Worm (Caenorhabditis elegans) whole organism, young adult: ENCODE data around the gene msp-142.

Experiments
- B0261.1 ChIP-seq: sonication (generic microtip); optimal IDR thresholded peaks from 2 replicates; lab custom pipeline; 2016; ENCODE audit warnings: mild to moderate bottlenecking, missing genetic modification characterization, moderate library complexity, missing compliant biosample characterization
- C06A6.2 ChIP-seq: fragments of 200-800 bp; sonication (Bioruptor generic); conservative IDR thresholded peaks from 2 replicates; pipeline ENCODE4 v1.3.6; 2022; ENCODE audit warnings: missing genetic modification characterization, missing compliant biosample characterization
- F52B5.7 ChIP-seq: sonication (generic microtip); optimal IDR thresholded peaks from 2 replicates; lab custom pipeline; 2016; ENCODE audit warnings: mild to moderate bottlenecking, missing genetic modification characterization, missing compliant biosample characterization
- K11D2.4 ChIP-seq: fragments of 200-800 bp; sonication (Bioruptor generic); IDR thresholded peaks from 2 replicates; pipeline ENCODE4 v1.3.6; 2022; ENCODE audit warnings: missing genetic modification reagents, missing genetic modification characterization, missing compliant biosample characterization
- K12H6.12 ChIP-seq: fragments of 200-800 bp; sonication (Bioruptor generic); optimal IDR thresholded peaks from 2 replicates; lab custom pipeline; 2018; ENCODE audit warnings: mild to moderate bottlenecking, missing genetic modification characterization, missing compliant biosample characterization
- Y67H2A.10 ChIP-seq: fragments of 200-800 bp; sonication (Bioruptor generic); conservative IDR thresholded peaks from 2 replicates; pipeline ENCODE4 v1.3.6; 2022; ENCODE audit warnings: missing genetic modification reagents, missing genetic modification characterization, missing compliant biosample characterization
- ZK185.1 ChIP-seq: sonication (generic microtip); optimal IDR thresholded peaks from 2 replicates; lab custom pipeline; 2016; ENCODE audit warnings: mild to moderate bottlenecking, missing genetic modification characterization, missing compliant biosample characterization; ENCODE audit not compliant: poor library complexity, severe bottlenecking
- akir-1 ChIP-seq: fragments of 200-800 bp; sonication (Bioruptor generic); optimal IDR thresholded peaks from 2 replicates; lab custom pipeline; 2018; ENCODE audit warnings: mild to moderate bottlenecking, missing genetic modification characterization, moderate library complexity, missing compliant biosample characterization
- aptf-3 ChIP-seq: fragments of 200-800 bp; sonication (Bioruptor generic); IDR thresholded peaks from 2 replicates; pipeline ENCODE4 v1.3.6; 2022; ENCODE audit warnings: missing genetic modification characterization, missing compliant biosample characterization
- athp-1 ChIP-seq: sonication (generic microtip); optimal IDR thresholded peaks from 2 replicates; lab custom pipeline; 2017; ENCODE audit warnings: mild to moderate bottlenecking, missing genetic modification characterization, missing compliant biosample characterization
- attf-3 ChIP-seq: fragments of 200-800 bp; sonication (Bioruptor generic); conservative IDR thresholded peaks from 2 replicates; pipeline ENCODE4 v1.3.6; 2022; ENCODE audit warnings: missing genetic modification reagents, missing genetic modification characterization, missing compliant biosample characterization
- attf-6 ChIP-seq: fragments of 200-800 bp; sonication (Bioruptor generic); IDR thresholded peaks from 2 replicates; pipeline ENCODE4 v1.3.6; 2022; ENCODE audit warnings: missing genetic modification reagents, missing genetic modification characterization, missing compliant biosample characterization
- bed-1 ChIP-seq: fragments of 200-800 bp; sonication (Bioruptor generic); IDR thresholded peaks from 2 replicates; pipeline ENCODE4 v1.3.6; 2022; ENCODE audit warnings: missing genetic modification reagents, missing genetic modification characterization, missing compliant biosample characterization
- cebp-1 ChIP-seq, 2 experiments: fragments of 200-800 bp in 1 of 2; sonication (Bioruptor generic) in 1 of 2; sonication (generic microtip) in 1 of 2; IDR thresholded peaks in 1 of 2; optimal IDR thresholded peaks in 1 of 2; 2 replicates each; pipeline versions ENCODE4 v1.3.6 to Lab custom; 2017 to 2022; ENCODE audit warnings: missing compliant biosample characterization in 2 of 2, missing genetic modification characterization in 2 of 2, mild to moderate bottlenecking in 1 of 2, missing genetic modification reagents in 1 of 2, moderate library complexity in 1 of 2
- ceh-79 ChIP-seq: sonication (generic microtip); optimal IDR thresholded peaks from 2 replicates; lab custom pipeline; 2017; ENCODE audit warnings: mild to moderate bottlenecking, missing genetic modification characterization, missing compliant biosample characterization
- dpl-1 ChIP-seq: fragments of 150-350 bp; optimal IDR thresholded peaks from 2 replicates; lab custom pipeline; 2014; ENCODE audit warnings: missing biosample characterization, missing genetic modification reagents, missing genetic modification characterization
- egl-18 ChIP-seq: fragments of 200-800 bp; sonication (Bioruptor generic); IDR thresholded peaks from 2 replicates; pipeline ENCODE4 v1.3.6; 2022; ENCODE audit warnings: missing genetic modification reagents, missing genetic modification characterization, missing compliant biosample characterization
- fkh-3 ChIP-seq: sonication (generic microtip); optimal IDR thresholded peaks from 2 replicates; lab custom pipeline; 2016; ENCODE audit warnings: mild to moderate bottlenecking, missing genetic modification characterization, missing compliant biosample characterization
- gei-17 ChIP-seq: fragments of 200-800 bp; sonication (Bioruptor generic); optimal IDR thresholded peaks from 2 replicates; lab custom pipeline; 2018; ENCODE audit warnings: mild to moderate bottlenecking, missing genetic modification characterization, missing compliant biosample characterization
- hlh-26 ChIP-seq: fragments of 200-800 bp; sonication (Bioruptor generic); conservative IDR thresholded peaks from 2 replicates; pipeline ENCODE4 v1.3.6; 2022; ENCODE audit warnings: missing genetic modification reagents, missing genetic modification characterization, missing compliant biosample characterization
- hmg-20 ChIP-seq: fragments of 200-800 bp; sonication (Bioruptor generic); IDR thresholded peaks from 2 replicates; pipeline ENCODE4 v1.3.6; 2022; ENCODE audit warnings: missing genetic modification reagents, missing genetic modification characterization, missing compliant biosample characterization
- hrde-1 ChIP-seq: sonication (generic microtip); optimal IDR thresholded peaks from 2 replicates; lab custom pipeline; 2016; ENCODE audit warnings: missing genetic modification characterization, mild to moderate bottlenecking, missing compliant biosample characterization, moderate library complexity, missing genotype, missing genetic modification reagents, borderline replicate concordance
- lin-40 ChIP-seq: sonication (generic microtip); optimal IDR thresholded peaks from 2 replicates; lab custom pipeline; 2016; ENCODE audit warnings: missing genetic modification characterization, mild to moderate bottlenecking, missing compliant biosample characterization, missing genotype, missing genetic modification reagents
- lin-54 ChIP-seq: fragments of 200-800 bp; sonication (Bioruptor generic); optimal IDR thresholded peaks from 2 replicates; lab custom pipeline; 2018; ENCODE audit warnings: mild to moderate bottlenecking, missing genetic modification characterization, missing compliant biosample characterization
- lir-1 ChIP-seq: fragments of 200-800 bp; sonication (Bioruptor generic); conservative IDR thresholded peaks from 2 replicates; pipeline ENCODE4 v1.3.6; 2022; ENCODE audit warnings: missing genetic modification reagents, missing genetic modification characterization, missing compliant biosample characterization
- lsl-1 ChIP-seq: fragments of 200-800 bp; sonication (Bioruptor generic); optimal IDR thresholded peaks from 2 replicates; lab custom pipeline; 2018; ENCODE audit warnings: mild to moderate bottlenecking, missing genetic modification characterization, moderate library complexity, missing compliant biosample characterization
- lsy-27 ChIP-seq: sonication (generic microtip); optimal IDR thresholded peaks from 2 replicates; lab custom pipeline; 2017; ENCODE audit warnings: missing genetic modification characterization, mild to moderate bottlenecking, missing compliant biosample characterization, antibody characterized with exemption, missing genotype, borderline replicate concordance; ENCODE audit not compliant: insufficient read depth
- madf-3 ChIP-seq: fragments of 200-800 bp; sonication (Bioruptor generic); IDR thresholded peaks from 2 replicates; pipeline ENCODE4 v1.3.6; 2022; ENCODE audit warnings: missing genetic modification reagents, missing genetic modification characterization, missing compliant biosample characterization
- madf-8 ChIP-seq: fragments of 200-800 bp; sonication (Bioruptor generic); conservative IDR thresholded peaks from 2 replicates; pipeline ENCODE4 v1.3.6; 2022; ENCODE audit warnings: missing genetic modification reagents, missing genetic modification characterization, missing compliant biosample characterization
- mcd-1 ChIP-seq: fragments of 200-800 bp; sonication (Bioruptor generic); IDR thresholded peaks from 2 replicates; pipeline ENCODE4 v1.3.6; 2022; ENCODE audit warnings: missing genetic modification reagents, missing genetic modification characterization, missing compliant biosample characterization
- mes-4 ChIP-seq: sonication (generic microtip); optimal IDR thresholded peaks from 2 replicates; lab custom pipeline; 2016; ENCODE audit warnings: missing genotype, missing genetic modification characterization, missing compliant biosample characterization
- nfya-1 ChIP-seq: sonication (generic microtip); optimal IDR thresholded peaks from 2 replicates; lab custom pipeline; 2017; ENCODE audit warnings: antibody characterized with exemption, missing compliant biosample characterization, missing genetic modification characterization, borderline replicate concordance; ENCODE audit not compliant: insufficient read depth
- nfyb-1 ChIP-seq: fragments of 200-800 bp; sonication (Bioruptor generic); IDR thresholded peaks from 2 replicates; pipeline ENCODE4 v1.3.6; 2022; ENCODE audit warnings: missing genetic modification reagents, missing genetic modification characterization, missing compliant biosample characterization
- nhr-120 ChIP-seq: fragments of 200-800 bp; sonication (Bioruptor generic); IDR thresholded peaks from 2 replicates; pipeline ENCODE4 v1.3.6; 2022; ENCODE audit warnings: missing genetic modification characterization, missing compliant biosample characterization
- nhr-179 ChIP-seq: sonication (generic microtip); optimal IDR thresholded peaks from 2 replicates; lab custom pipeline; 2016; ENCODE audit warnings: mild to moderate bottlenecking, missing genetic modification characterization, missing compliant biosample characterization
- rec-8 ChIP-seq, 2 experiments: sonication (generic microtip); optimal IDR thresholded peaks; 2 replicates each; lab custom pipeline; 2016; ENCODE audit warnings: mild to moderate bottlenecking in 2 of 2, missing genetic modification characterization in 2 of 2, missing genetic modification reagents in 2 of 2, missing genotype in 2 of 2, missing biosample characterization in 1 of 2, missing compliant biosample characterization in 1 of 2, moderate library complexity in 1 of 2
- rpc-1 ChIP-seq, 2 experiments: fragments of 150-350 bp in 1 of 2; sonication (generic microtip) in 1 of 2; optimal IDR thresholded peaks; 2 replicates each; lab custom pipeline; 2014 to 2018; ENCODE audit warnings: missing biosample characterization in 1 of 2, missing genetic modification characterization in 1 of 2, missing genetic modification reagents in 1 of 2, missing genotype in 1 of 2
- snpc-1.1 ChIP-seq: sonication (generic microtip); optimal IDR thresholded peaks from 2 replicates; lab custom pipeline; 2017; ENCODE audit warnings: missing genetic modification characterization, mild to moderate bottlenecking, missing compliant biosample characterization, antibody characterized with exemption, moderate library complexity, missing genotype, missing genetic modification reagents; ENCODE audit not compliant: insufficient read depth
- sptf-2 ChIP-seq: fragments of 200-800 bp; sonication (Bioruptor generic); optimal IDR thresholded peaks from 2 replicates; lab custom pipeline; 2018; ENCODE audit warnings: mild to moderate bottlenecking, missing genetic modification characterization, missing compliant biosample characterization
- unc-130 ChIP-seq: sonication (generic microtip); optimal IDR thresholded peaks from 2 replicates; lab custom pipeline; 2016; ENCODE audit warnings: missing genetic modification reagents, missing genetic modification characterization, missing compliant biosample characterization
- xnd-1 ChIP-seq: sonication (generic microtip); optimal IDR thresholded peaks from 2 replicates; lab custom pipeline; 2016; ENCODE audit warnings: missing genotype, missing genetic modification reagents, missing genetic modification characterization, missing compliant biosample characterization
- zfh-2 ChIP-seq: fragments of 200-800 bp; sonication (Bioruptor generic); conservative IDR thresholded peaks from 2 replicates; pipeline ENCODE4 v1.3.6; 2022; ENCODE audit warnings: missing genetic modification reagents, missing genetic modification characterization, missing compliant biosample characterization
- zim-3 ChIP-seq: sonication (generic microtip); optimal IDR thresholded peaks from 2 replicates; lab custom pipeline; 2017; ENCODE audit warnings: mild to moderate bottlenecking, missing genetic modification characterization, moderate library complexity, missing compliant biosample characterization
- ztf-22 ChIP-seq: fragments of 200-800 bp; sonication (Bioruptor generic); optimal IDR thresholded peaks from 2 replicates; lab custom pipeline; 2018; ENCODE audit warnings: mild to moderate bottlenecking, missing genetic modification characterization, moderate library complexity, missing compliant biosample characterization
- ztf-28 ChIP-seq: fragments of 200-800 bp; sonication (Bioruptor generic); IDR thresholded peaks from 2 replicates; pipeline ENCODE4 v1.3.6; 2022; ENCODE audit warnings: missing genetic modification reagents, missing genetic modification characterization, missing compliant biosample characterization
- ztf-6 ChIP-seq: fragments of 200-800 bp; sonication (Bioruptor generic); IDR thresholded peaks from 2 replicates; pipeline ENCODE4 v1.3.6; 2022; ENCODE audit warnings: missing genetic modification reagents, missing genetic modification characterization, missing compliant biosample characterization

Gene msp-142

DNA sequence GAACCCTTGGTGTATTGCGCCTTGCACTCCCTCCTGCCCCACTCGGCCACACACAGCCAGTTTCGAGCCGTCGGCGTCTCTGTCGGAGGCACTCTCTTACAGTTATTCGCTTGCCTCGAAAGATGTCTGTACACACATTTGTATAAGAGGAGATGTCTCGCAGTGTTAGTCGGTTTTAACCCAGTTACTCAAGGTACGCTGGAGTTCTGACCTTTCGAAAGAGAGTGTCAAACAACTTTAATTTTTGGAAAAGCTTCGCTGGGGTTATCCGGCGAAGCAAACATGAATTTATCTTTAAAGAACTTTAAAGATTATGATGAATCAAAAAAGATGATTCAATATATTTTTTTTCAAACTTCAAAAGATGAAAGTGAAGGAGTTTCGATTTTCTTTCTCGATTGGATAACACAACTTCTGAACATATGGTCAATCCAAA is 47.0 kb downstream of the msp-142 start (continued):
- no peak for TF ChIP-seq nfya-1 (tag; lab: Kevin White, UChicago)
- peak; percentile 99 for TF ChIP-seq lin-40
- TF ChIP-seq madf-3 (GFP tag; lab: Robert Waterston, UW): peak; percentile 95
- peak; percentile 84 for TF ChIP-seq madf-8 (GFP tag; lab: Robert Waterston, UW)
- peak; percentile 86 to 93 for TF ChIP-seq rec-8 (tag; optimal IDR thresholded peaks at IDR 0.05; lab: Kevin White, UChicago)
- TF ChIP-seq xnd-1: peak; percentile 71
- peak; percentile 11 for TF ChIP-seq dpl-1 (GFP tag; lab: Kevin White, UChicago)
- peak; percentile 95 for TF ChIP-seq egl-18 (GFP tag; lab: Robert Waterston, UW)
- TF ChIP-seq hmg-20 (GFP tag; lab: Robert Waterston, UW): peak; percentile 97
- TF ChIP-seq zfh-2 (GFP tag; lab: Robert Waterston, UW): peak; percentile 97
- peak; percentile 93 for TF ChIP-seq lsy-27
- TF ChIP-seq C06A6.2 (GFP tag; lab: Robert Waterston, UW): peak; percentile 99
- TF ChIP-seq K11D2.4 (GFP tag; lab: Robert Waterston, UW): peak; percentile 98
- TF ChIP-seq bed-1 (GFP tag; lab: Robert Waterston, UW): peak; percentile 77; the same call in 1 of the 2 replicates
- TF ChIP-seq hrde-1 (tag; lab: Kevin White, UChicago): peak; percentile 94
- TF ChIP-seq lir-1 (GFP tag; lab: Robert Waterston, UW): peak; percentile 94
- TF ChIP-seq Y67H2A.10 (GFP tag; lab: Robert Waterston, UW): peak; percentile 90
- TF ChIP-seq snpc-1.1 (tag; lab: Kevin White, UChicago): peak; percentile 99
- TF ChIP-seq fkh-3: peak; percentile 86
- peak; percentile 84 for TF ChIP-seq lsl-1
- peak; percentile 91 for TF ChIP-seq sptf-2
- TF ChIP-seq hlh-26: no peak
- peak; percentile 77 for TF ChIP-seq mes-4 (tag; lab: Kevin White, UChicago)
- peak; percentile 84 for TF ChIP-seq attf-3 (GFP tag; lab: Robert Waterston, UW)
- peak; percentile 94 for TF ChIP-seq ztf-28 (GFP tag; lab: Robert Waterston, UW)
- peak; percentile 81 for TF ChIP-seq aptf-3
- peak; percentile 97 for TF ChIP-seq ceh-79
- peak; percentile 95 for TF ChIP-seq athp-1 (tag; lab: Kevin White, UChicago)
- TF ChIP-seq F52B5.7 (tag; lab: Kevin White, UChicago): peak; percentile 98
- peak; percentile 98 for TF ChIP-seq ztf-22 (GFP tag; lab: Kevin White, UChicago)
- peak; percentile 98 for TF ChIP-seq mcd-1 (GFP tag; lab: Robert Waterston, UW)
- TF ChIP-seq rpc-1 (optimal IDR thresholded peaks at IDR 0.05; lab: Kevin White, UChicago): peak; percentile 21
- TF ChIP-seq rpc-1 (tag; optimal IDR thresholded peaks at IDR 0.05; lab: Kevin White, UChicago): peak; percentile 29
- TF ChIP-seq cebp-1 (GFP tag; IDR thresholded peaks at IDR 0.05; lab: Robert Waterston, UW): peak; percentile 91
- peak; percentile 98 for TF ChIP-seq cebp-1 (tag; optimal IDR thresholded peaks at IDR 0.05; lab: Kevin White, UChicago)
- TF ChIP-seq nhr-120 (GFP tag; lab: Robert Waterston, UW): peak; percentile 93
- peak; percentile 95 for TF ChIP-seq ztf-6 (GFP tag; lab: Robert Waterston, UW)
- peak; percentile 94 for TF ChIP-seq unc-130
- peak; percentile 98 for TF ChIP-seq ZK185.1 (tag; lab: Kevin White, UChicago)
- TF ChIP-seq akir-1: peak; percentile 83
- TF ChIP-seq nhr-179 (tag; lab: Kevin White, UChicago): peak; percentile 78
- peak; percentile 99 for TF ChIP-seq K12H6.12 (tag; lab: Kevin White, UChicago)
- TF ChIP-seq B0261.1 (tag; lab: Kevin White, UChicago): peak; percentile 58
- peak; percentile 99 for TF ChIP-seq nfyb-1 (GFP tag; lab: Robert Waterston, UW)
- TF ChIP-seq gei-17: peak; percentile 95
- peak; percentile 95 for TF ChIP-seq zim-3 (tag; lab: Kevin White, UChicago)
- TF ChIP-seq lin-54 (GFP tag; lab: Kevin White, UChicago): peak; percentile 96
- TF ChIP-seq attf-6: peak; percentile 100
